Fruit fly (Drosophila melanogaster) whole organism, embryonic: ENCODE results near the gene CG13024.
A peak's percentile ranks its signal among the peaks of the same experiment; 100 is the strongest.

Experiments
- Atf-2 ChIP-seq: fragments of 200-800 bp; sonication (Bioruptor generic); optimal IDR thresholded peaks from 2 replicates; lab custom pipeline; 2016; ENCODE audit warnings: missing biosample characterization, missing genetic modification characterization
- Bgb ChIP-seq: fragments of 200-800 bp; sonication (Bioruptor generic); IDR thresholded peaks from 2 replicates; pipeline ENCODE4 v1.3.6; 2022; ENCODE audit warnings: missing biosample characterization, missing genetic modification characterization; ENCODE audit not compliant: partially characterized antibody
- CG10274 ChIP-seq: fragments of 200-800 bp; sonication (Bioruptor generic); optimal IDR thresholded peaks from 3 replicates; lab custom pipeline; 2017; ENCODE audit warnings: missing biosample characterization, mild to moderate bottlenecking, missing genetic modification characterization
- CG12299 ChIP-seq: fragments of 200-800 bp; sonication (Bioruptor generic); optimal IDR thresholded peaks from 2 replicates; lab custom pipeline; 2018; ENCODE audit warnings: missing biosample characterization, mild to moderate bottlenecking, missing genetic modification characterization
- CG15269 ChIP-seq: fragments of 200-800 bp; sonication (Bioruptor generic); optimal IDR thresholded peaks from 2 replicates; lab custom pipeline; 2018; ENCODE audit warnings: missing biosample characterization, mild to moderate bottlenecking, missing genetic modification characterization, moderate library complexity
- CG1647 ChIP-seq: fragments of 200-800 bp; sonication (Bioruptor generic); optimal IDR thresholded peaks from 3 replicates; lab custom pipeline; 2016; ENCODE audit warnings: missing biosample characterization, missing genetic modification characterization
- CG17186 ChIP-seq: fragments of 200-800 bp; sonication (Bioruptor generic); optimal IDR thresholded peaks from 3 replicates; lab custom pipeline; 2017; ENCODE audit warnings: missing biosample characterization, missing genetic modification reagents, missing genetic modification characterization
- CG17829 ChIP-seq: fragments of 200-800 bp; optimal IDR thresholded peaks from 2 replicates; lab custom pipeline; 2019; ENCODE audit warnings: missing biosample characterization, mild to moderate bottlenecking, missing genetic modification characterization, moderate library complexity
- CG1832 ChIP-seq: fragments of 200-800 bp; sonication (Bioruptor generic); optimal IDR thresholded peaks from 2 replicates; lab custom pipeline; 2017; ENCODE audit warnings: missing biosample characterization, mild to moderate bottlenecking, missing genetic modification characterization, inconsistent platforms
- CG18619 ChIP-seq: fragments of 200-800 bp; sonication (Bioruptor generic); optimal IDR thresholded peaks from 3 replicates; lab custom pipeline; 2017; ENCODE audit warnings: missing biosample characterization, mild to moderate bottlenecking, missing genetic modification characterization
- CG34224 ChIP-seq: fragments of 200-800 bp; sonication (Bioruptor generic); IDR thresholded peaks from 3 replicates; pipeline ENCODE4 v1.3.6; 2022; ENCODE audit warnings: missing biosample characterization, missing genetic modification characterization; ENCODE audit not compliant: partially characterized antibody
- CG3726 ChIP-seq: fragments of 200-800 bp; sonication (Bioruptor generic); IDR thresholded peaks from 3 replicates; pipeline ENCODE4, ENCODE4 v1.3.6; 2022; ENCODE audit warnings: missing biosample characterization, missing genetic modification characterization
- CG4820 ChIP-seq: fragments of 200-800 bp; sonication (Bioruptor generic); optimal IDR thresholded peaks from 3 replicates; lab custom pipeline; 2016; ENCODE audit warnings: missing biosample characterization, missing genetic modification characterization
- CG4854 ChIP-seq: fragments of 200-800 bp; sonication (Bioruptor generic); optimal IDR thresholded peaks from 2 replicates; lab custom pipeline; 2016; ENCODE audit warnings: missing biosample characterization, missing genetic modification characterization, inconsistent platforms
- CG6254 ChIP-seq: fragments of 200-800 bp; sonication (Bioruptor generic); optimal IDR thresholded peaks from 3 replicates; lab custom pipeline; 2017; ENCODE audit warnings: mild to moderate bottlenecking, missing biosample characterization, missing genetic modification reagents, missing genetic modification characterization
- CG6683 ChIP-seq: fragments of 200-800 bp; sonication (Bioruptor generic); optimal IDR thresholded peaks from 2 replicates; lab custom pipeline; 2017; ENCODE audit warnings: missing biosample characterization, mild to moderate bottlenecking, missing genetic modification characterization, missing genetic modification reagents
- CG6813 ChIP-seq: fragments of 200-800 bp; sonication (Bioruptor generic); optimal IDR thresholded peaks from 2 replicates; lab custom pipeline; 2017; ENCODE audit warnings: missing biosample characterization, missing genetic modification characterization, mild to moderate bottlenecking, moderate library complexity, missing genetic modification reagents
- CG7271 ChIP-seq: fragments of 200-800 bp; sonication (Bioruptor generic); optimal IDR thresholded peaks from 2 replicates; lab custom pipeline; 2018; ENCODE audit warnings: missing biosample characterization, mild to moderate bottlenecking, missing genetic modification characterization, moderate library complexity
- CG8924 ChIP-seq: fragments of 200-800 bp; optimal IDR thresholded peaks from 3 replicates; lab custom pipeline; 2019; ENCODE audit warnings: missing biosample characterization, mild to moderate bottlenecking, missing genetic modification characterization, moderate library complexity
- Chrac-16 ChIP-seq: fragments of 200-800 bp; sonication (Bioruptor generic); optimal IDR thresholded peaks from 3 replicates; lab custom pipeline; 2016; ENCODE audit warnings: missing biosample characterization, missing genetic modification characterization
- Deaf1 ChIP-seq: fragments of 200-800 bp; optimal IDR thresholded peaks from 3 replicates; lab custom pipeline; 2019; ENCODE audit warnings: missing biosample characterization, mild to moderate bottlenecking, missing genetic modification characterization, moderate library complexity
- Dp ChIP-seq: fragments of 200-800 bp; sonication (Bioruptor generic); optimal IDR thresholded peaks from 2 replicates; lab custom pipeline; 2018; ENCODE audit warnings: missing biosample characterization, mild to moderate bottlenecking, missing genetic modification characterization, moderate library complexity
- Elba2 ChIP-seq: fragments of 200-800 bp; sonication (Bioruptor generic); optimal IDR thresholded peaks from 3 replicates; lab custom pipeline; 2016; ENCODE audit warnings: missing biosample characterization, missing genetic modification characterization
- HLHmδ ChIP-seq: fragments of 200-800 bp; sonication (Bioruptor generic); optimal IDR thresholded peaks from 2 replicates; lab custom pipeline; 2018; ENCODE audit warnings: missing biosample characterization, mild to moderate bottlenecking, missing genetic modification characterization, moderate library complexity
- Hand ChIP-seq: fragments of 200-800 bp; sonication (Bioruptor generic); optimal IDR thresholded peaks from 2 replicates; lab custom pipeline; 2017; ENCODE audit warnings: mild to moderate bottlenecking, missing biosample characterization, missing genetic modification reagents, missing genetic modification characterization
- Optix ChIP-seq: fragments of 200-800 bp; sonication (Bioruptor generic); IDR thresholded peaks from 3 replicates; pipeline ENCODE4 v1.3.6; 2022; ENCODE audit warnings: missing biosample characterization, missing genetic modification characterization
- caup ChIP-seq: fragments of 200-800 bp; sonication (Bioruptor generic); optimal IDR thresholded peaks from 3 replicates; lab custom pipeline; 2017; ENCODE audit warnings: missing biosample characterization, mild to moderate bottlenecking, missing genetic modification characterization, moderate library complexity; ENCODE audit not compliant: severe bottlenecking
- chm ChIP-seq: fragments of 200-800 bp; sonication (Bioruptor generic); IDR thresholded peaks from 2 replicates; pipeline ENCODE4 v1.3.6; 2022; ENCODE audit warnings: missing biosample characterization, missing genetic modification characterization
- crol ChIP-seq: fragments of 200-800 bp; sonication (Bioruptor generic); IDR thresholded peaks from 2 replicates; pipeline ENCODE4 v1.3.6; 2022; ENCODE audit warnings: missing biosample characterization, missing genetic modification characterization
- dmrt11E ChIP-seq: fragments of 200-800 bp; sonication (Bioruptor generic); optimal IDR thresholded peaks from 3 replicates; lab custom pipeline; 2018; ENCODE audit warnings: missing biosample characterization, mild to moderate bottlenecking, missing genetic modification characterization, moderate library complexity
- dmrt99B ChIP-seq: fragments of 200-800 bp; sonication (Bioruptor generic); optimal IDR thresholded peaks from 2 replicates; lab custom pipeline; 2018; ENCODE audit warnings: missing biosample characterization, mild to moderate bottlenecking, missing genetic modification characterization, moderate library complexity
- en ChIP-seq: fragments of 200-800 bp; sonication (Bioruptor generic); optimal IDR thresholded peaks from 2 replicates; lab custom pipeline; 2016; ENCODE audit warnings: missing biosample characterization, missing genetic modification characterization
- fu2 ChIP-seq: fragments of 200-800 bp; sonication (Bioruptor generic); optimal IDR thresholded peaks from 2 replicates; lab custom pipeline; 2016; ENCODE audit warnings: missing biosample characterization, missing genetic modification characterization
- grn ChIP-seq: fragments of 200-800 bp; sonication (Bioruptor generic); optimal IDR thresholded peaks from 3 replicates; lab custom pipeline; 2017; ENCODE audit warnings: missing biosample characterization, missing genetic modification characterization
- hkb ChIP-seq, 2 experiments: fragments of 200-800 bp in 1 of 2; fragments of >200 bp in 1 of 2; sonication (Bioruptor generic) in 1 of 2; IDR thresholded peaks in 1 of 2; optimal IDR thresholded peaks in 1 of 2; 2 replicates each; pipeline versions ENCODE4 v1.3.6 to Lab custom; 2017 to 2022; ENCODE audit warnings: missing biosample characterization in 1 of 2, missing genetic modification characterization in 1 of 2
- ind ChIP-seq: fragments of 200-800 bp; sonication (Bioruptor generic); optimal IDR thresholded peaks from 3 replicates; lab custom pipeline; 2016; ENCODE audit warnings: missing biosample characterization, missing genetic modification characterization
- knrl ChIP-seq: fragments of 200-800 bp; sonication (Bioruptor generic); IDR thresholded peaks from 3 replicates; pipeline ENCODE4 v1.3.6; 2022; ENCODE audit warnings: missing biosample characterization, missing genetic modification characterization; ENCODE audit not compliant: partially characterized antibody
- lilli ChIP-seq: fragments of 200-800 bp; sonication (Bioruptor generic); optimal IDR thresholded peaks from 3 replicates; lab custom pipeline; 2016; ENCODE audit warnings: missing biosample characterization, missing genetic modification characterization
- nau ChIP-seq: fragments of 200-800 bp; sonication (Bioruptor generic); optimal IDR thresholded peaks from 3 replicates; lab custom pipeline; 2017; ENCODE audit warnings: missing biosample characterization, mild to moderate bottlenecking, missing genetic modification characterization, missing genetic modification reagents
- pb ChIP-seq: fragments of 200-800 bp; sonication (Bioruptor generic); optimal IDR thresholded peaks from 3 replicates; lab custom pipeline; 2016; ENCODE audit warnings: missing biosample characterization, missing genetic modification characterization
- pros ChIP-seq: fragments of 200-800 bp; sonication (Bioruptor generic); optimal IDR thresholded peaks from 3 replicates; lab custom pipeline; 2019; ENCODE audit warnings: missing biosample characterization, mild to moderate bottlenecking, missing genetic modification characterization, moderate library complexity
- schlank ChIP-seq: fragments of 200-800 bp; sonication (Bioruptor generic); optimal IDR thresholded peaks from 2 replicates; lab custom pipeline; 2018; ENCODE audit warnings: missing biosample characterization, mild to moderate bottlenecking, missing genetic modification characterization
- shn ChIP-seq: fragments of 200-800 bp; sonication (Bioruptor generic); optimal IDR thresholded peaks from 3 replicates; lab custom pipeline; 2016; ENCODE audit warnings: missing biosample characterization, missing genetic modification characterization
- sima ChIP-seq: fragments of 200-800 bp; sonication (Bioruptor generic); optimal IDR thresholded peaks from 2 replicates; lab custom pipeline; 2016; ENCODE audit warnings: missing biosample characterization, missing genetic modification characterization
- slbo ChIP-seq: fragments of 200-800 bp; sonication (Bioruptor generic); IDR thresholded peaks from 2 replicates; pipeline ENCODE4 v1.3.6; 2022; ENCODE audit warnings: missing biosample characterization, missing genetic modification characterization
- tna ChIP-seq: fragments of 200-800 bp; sonication (Bioruptor generic); IDR thresholded peaks from 2 replicates; pipeline ENCODE4 v1.3.6; 2022; ENCODE audit warnings: missing biosample characterization, missing genetic modification characterization; ENCODE audit not compliant: partially characterized antibody
- unc-4 ChIP-seq: fragments of 200-800 bp; sonication (Bioruptor generic); IDR thresholded peaks from 2 replicates; pipeline ENCODE4 v1.3.6; 2022; ENCODE audit warnings: missing biosample characterization, missing genetic modification characterization; ENCODE audit not compliant: partially characterized antibody
- wek ChIP-seq: fragments of 200-800 bp; sonication (Bioruptor generic); optimal IDR thresholded peaks from 3 replicates; lab custom pipeline; 2018; ENCODE audit warnings: missing biosample characterization, mild to moderate bottlenecking, missing genetic modification characterization, moderate library complexity
- zf30C ChIP-seq: fragments of 200-800 bp; sonication (Bioruptor generic); optimal IDR thresholded peaks from 3 replicates; lab custom pipeline; 2018; ENCODE audit warnings: missing biosample characterization, mild to moderate bottlenecking, missing genetic modification characterization

Gene CG13024

DNA sequence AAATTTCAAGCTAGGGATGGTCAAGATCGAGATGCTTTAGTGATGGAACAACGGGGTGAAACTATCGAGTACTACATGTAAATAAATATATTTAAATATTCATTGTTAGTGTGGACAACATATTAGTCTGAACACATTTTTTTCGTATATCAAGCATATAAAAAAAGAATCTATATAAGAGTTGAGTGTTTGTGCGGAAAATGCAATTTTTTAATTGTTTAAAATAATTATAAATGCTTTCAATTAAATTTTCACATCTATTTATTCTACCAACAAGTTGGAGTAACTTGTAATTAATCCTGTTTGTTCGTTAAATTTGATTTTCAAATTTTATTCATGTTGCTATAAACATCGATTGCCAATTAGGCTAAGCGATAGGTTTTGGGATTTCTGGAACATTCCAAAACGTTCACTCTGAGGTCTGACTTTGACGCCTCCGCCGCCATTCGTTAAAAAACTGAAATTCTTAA is 49.1 kb downstream of the CG13024 start, which contains the start of the genes mus302 and CG9705 (continued):
- TF ChIP-seq zf30C (GFP tag; lab: Kevin White, UChicago) (no peak), pb (GFP tag; lab: Kevin White, UChicago) (no peak), fu2 (GFP tag; lab: Kevin White, UChicago) (no peak), CG15269 (tag; lab: Kevin White, UChicago) (no peak), nau (no peak), tna (GFP tag; lab: Robert Waterston, UW) (no peak), Optix (GFP tag; lab: Robert Waterston, UW) (no peak), en (no peak), CG17186 (no peak), slbo (GFP tag; lab: Robert Waterston, UW) (peak; percentile 78), schlank (tag; lab: Kevin White, UChicago) (no peak), HLHmδ (GFP tag; lab: Kevin White, UChicago) (no peak), Dp (GFP tag; lab: Kevin White, UChicago) (peak; percentile 68), hkb (optimal IDR thresholded peaks at IDR 0.05; lab: Kevin White, UChicago) (no peak), hkb (GFP tag; IDR thresholded peaks at IDR 0.05; lab: Robert Waterston, UW) (0 out of 2 replicates have a peak, but pooled peaks have one; percentile 17), CG10274 (GFP tag; lab: Kevin White, UChicago) (no peak), CG7271 (peak; percentile 62), CG3726 (GFP tag; lab: Robert Waterston, UW) (no peak), Deaf1 (tag; lab: Kevin White, UChicago) (no peak), wek (GFP tag; lab: Kevin White, UChicago) (no peak), CG8924 (tag; lab: Kevin White, UChicago) (peak; percentile 43), CG6254 (no peak), ind (GFP tag; lab: Kevin White, UChicago) (peak; percentile 42), Chrac-16 (GFP tag; lab: Kevin White, UChicago) (peak; percentile 30), caup (GFP tag; lab: Kevin White, UChicago) (no peak), lilli (GFP tag; lab: Kevin White, UChicago) (peak; percentile 40), dmrt11E (tag; lab: Kevin White, UChicago) (peak; percentile 60), CG6813 (GFP tag; lab: Kevin White, UChicago) (no peak), unc-4 (GFP tag; lab: Robert Waterston, UW) (peak; percentile 66), CG17829 (tag; lab: Kevin White, UChicago) (peak; percentile 63), knrl (peak; percentile 79), Hand (GFP tag; lab: Kevin White, UChicago) (no peak), CG6683 (GFP tag; lab: Kevin White, UChicago) (no peak), Elba2 (peak; percentile 32), Bgb (GFP tag; lab: Robert Waterston, UW) (no peak; the same call in none of the 2 replicates), CG12299 (tag; lab: Kevin White, UChicago) (no peak), CG1647 (no peak), Atf-2 (GFP tag; lab: Kevin White, UChicago) (no peak), CG4820 (peak; percentile 8), sima (GFP tag; lab: Kevin White, UChicago) (no peak), CG18619 (peak; percentile 17), dmrt99B (no peak), pros (GFP tag; lab: Kevin White, UChicago) (no peak), chm (GFP tag; lab: Robert Waterston, UW) (no peak), shn (GFP tag; lab: Kevin White, UChicago) (no peak), CG34224 (GFP tag; lab: Robert Waterston, UW) (peak; percentile 29; the same call in 1 of the 3 replicates), grn (GFP tag; lab: Kevin White, UChicago) (no peak), CG4854 (GFP tag; lab: Kevin White, UChicago) (peak; percentile 11), crol (GFP tag; lab: Robert Waterston, UW) (no peak), CG1832 (no peak)
